Worm (Caenorhabditis elegans): ENCODE results near the gene B0280.9.

DNA sequence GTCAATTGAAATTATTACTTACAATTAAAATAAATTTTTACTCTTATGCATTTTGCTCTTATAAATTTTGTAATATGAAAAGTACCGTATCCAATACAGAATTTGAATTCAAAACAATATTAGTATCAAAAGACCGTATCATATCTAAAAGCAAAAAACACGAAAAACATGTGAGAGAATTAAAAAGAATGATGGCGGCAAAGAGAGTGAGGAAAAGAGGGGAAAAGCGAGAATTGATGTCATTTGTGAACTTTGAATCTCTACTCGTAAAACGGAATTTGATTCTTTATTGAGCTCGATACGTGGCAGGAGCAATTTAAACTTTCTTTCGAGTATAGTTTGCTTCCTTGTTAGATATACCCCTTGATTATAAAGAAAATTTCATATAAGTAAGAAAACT lies 31.8 kb upstream of the B0280.9 start:
- TF ChIP-seq tab-1 (GFP tag; IDR thresholded peaks at IDR 0.05) (no peak), klf-2 (GFP tag; conservative IDR thresholded peaks at IDR 0.05) (no peak), med-1 (GFP tag; optimal IDR thresholded peaks at IDR 0.05; ENCODE audit: insufficient read depth) (no peak), cog-1 (tag; optimal IDR thresholded peaks at IDR 0.05) (no peak), T22C8.4 (GFP tag; IDR thresholded peaks at IDR 0.05) (no peak), ztf-23 (GFP tag; IDR thresholded peaks at IDR 0.05) (no peak), ref-1 (GFP tag; conservative IDR thresholded peaks at IDR 0.05) (no peak)
